Worm (Caenorhabditis elegans) whole organism, L1 larva: ENCODE measurements around the gene his-35.

Experiments used
- C16A3.4 ChIP-seq: fragments of 150-350 bp; optimal IDR thresholded peaks from 2 replicates; lab custom pipeline; 2014; ENCODE audit warnings: missing biosample characterization, missing genetic modification characterization
- Y116A8C.19 ChIP-seq: sonication (generic microtip); optimal IDR thresholded peaks from 2 replicates; lab custom pipeline; 2016; ENCODE audit warnings: missing compliant biosample characterization, missing genetic modification characterization, borderline replicate concordance
- aha-1 ChIP-seq: fragments of 150-350 bp; optimal IDR thresholded peaks from 2 replicates; lab custom pipeline; 2014; ENCODE audit warnings: missing biosample characterization, missing genetic modification characterization
- alr-1 ChIP-seq: fragments of 200-800 bp; sonication (Bioruptor generic); optimal IDR thresholded peaks from 2 replicates; lab custom pipeline; 2018; ENCODE audit warnings: borderline replicate concordance, mild to moderate bottlenecking, missing genetic modification characterization, missing compliant biosample characterization
- aly-2 ChIP-seq: fragments of 150-350 bp; optimal IDR thresholded peaks from 2 replicates; lab custom pipeline; 2014; ENCODE audit warnings: missing biosample characterization, missing genetic modification characterization
- blmp-1 ChIP-seq: fragments of 150-350 bp; optimal IDR thresholded peaks from 2 replicates; lab custom pipeline; 2014; ENCODE audit warnings: missing biosample characterization, missing genetic modification characterization
- dpl-1 ChIP-seq, 3 experiments: fragments of 150-350 bp in 2 of 3; sonication (generic microtip) in 1 of 3; optimal IDR thresholded peaks; 2 replicates each; lab custom pipeline; 2014 to 2017; ENCODE audit warnings: missing biosample characterization in 3 of 3, missing genetic modification characterization in 3 of 3, missing genetic modification reagents in 3 of 3
- dsc-1 ChIP-seq: sonication (generic microtip); optimal IDR thresholded peaks from 2 replicates; lab custom pipeline; 2016; ENCODE audit warnings: mild to moderate bottlenecking, missing genetic modification characterization, missing compliant biosample characterization
- efl-1 ChIP-seq, 4 experiments: fragments of 150-350 bp; optimal IDR thresholded peaks in 3 of 4; peaks in 1 of 4; 1 replicate in 1 of 4; 2 replicates in 3 of 4; lab custom pipeline; 2014; ENCODE audit warnings: missing biosample characterization in 2 of 4, missing genetic modification characterization in 2 of 4, missing genetic modification reagents in 2 of 4
- efl-3 ChIP-seq: fragments of 200-800 bp; sonication (Bioruptor generic); optimal IDR thresholded peaks from 2 replicates; lab custom pipeline; 2018; ENCODE audit warnings: mild to moderate bottlenecking, missing genetic modification characterization, missing compliant biosample characterization
- egl-13 ChIP-seq: sonication (generic microtip); optimal IDR thresholded peaks from 2 replicates; lab custom pipeline; 2016; ENCODE audit warnings: missing genotype, missing genetic modification reagents, missing genetic modification characterization, missing compliant biosample characterization
- elt-2 ChIP-seq: sonication (generic microtip); optimal IDR thresholded peaks from 2 replicates; lab custom pipeline; 2016; ENCODE audit warnings: missing genetic modification characterization, mild to moderate bottlenecking, inconsistent platforms, missing compliant biosample characterization, missing genetic modification reagents
- elt-3 ChIP-seq, 6 experiments: fragments of 150-350 bp in 1 of 6; sonication (generic microtip); optimal IDR thresholded peaks; 2 replicates each; lab custom pipeline; 2017 to 2018; ENCODE audit warnings: missing biosample characterization in 6 of 6, missing genetic modification characterization in 6 of 6, inconsistent platforms in 1 of 6
- fkh-10 ChIP-seq: sonication (generic microtip); optimal IDR thresholded peaks from 2 replicates; lab custom pipeline; 2017; ENCODE audit warnings: missing biosample characterization, missing genetic modification reagents, missing genetic modification characterization
- hlh-17 ChIP-seq: fragments of 200-800 bp; sonication (Bioruptor generic); optimal IDR thresholded peaks from 2 replicates; lab custom pipeline; 2018; ENCODE audit warnings: missing genetic modification characterization, mild to moderate bottlenecking, missing compliant biosample characterization, moderate library complexity, borderline replicate concordance
- hlh-4 ChIP-seq: sonication (generic microtip); optimal IDR thresholded peaks from 2 replicates; lab custom pipeline; 2016; ENCODE audit warnings: mild to moderate bottlenecking, missing genetic modification characterization, missing compliant biosample characterization
- irx-1 ChIP-seq: sonication (generic microtip); optimal IDR thresholded peaks from 2 replicates; lab custom pipeline; 2016; ENCODE audit warnings: missing genetic modification characterization, missing compliant biosample characterization
- isw-1 ChIP-seq: fragments of 200-800 bp; sonication (Bioruptor generic); IDR thresholded peaks from 2 replicates; pipeline ENCODE4 v1.3.6; 2022; ENCODE audit warnings: missing genetic modification characterization, missing compliant biosample characterization
- lin-14 ChIP-seq: fragments of 200-800 bp; sonication (Bioruptor generic); optimal IDR thresholded peaks from 2 replicates; lab custom pipeline; 2018; ENCODE audit warnings: mild to moderate bottlenecking, missing genetic modification characterization, moderate library complexity, missing compliant biosample characterization
- lin-15B ChIP-seq: fragments of 150-350 bp; sonication (generic microtip); optimal IDR thresholded peaks from 3 replicates; lab custom pipeline; 2014; ENCODE audit warnings: missing biosample characterization, missing genetic modification characterization
- lin-35 ChIP-seq, 2 experiments: fragments of 150-350 bp; optimal IDR thresholded peaks; 2 replicates each; lab custom pipeline; 2014; ENCODE audit warnings: missing biosample characterization in 2 of 2, missing genetic modification characterization in 2 of 2, missing genetic modification reagents in 2 of 2
- lin-39 ChIP-seq: fragments of 150-350 bp; optimal IDR thresholded peaks from 2 replicates; lab custom pipeline; 2014; ENCODE audit warnings: missing biosample characterization, missing genetic modification reagents, missing genetic modification characterization
- lir-3 ChIP-seq: sonication (generic microtip); optimal IDR thresholded peaks from 2 replicates; lab custom pipeline; 2016; ENCODE audit warnings: mild to moderate bottlenecking, missing genetic modification characterization, moderate library complexity, missing compliant biosample characterization; ENCODE audit not compliant: poor library complexity
- lsy-2 ChIP-seq, 2 experiments: fragments of 150-350 bp; optimal IDR thresholded peaks; 2 replicates each; lab custom pipeline; 2014; ENCODE audit warnings: missing biosample characterization in 2 of 2, missing genetic modification characterization in 2 of 2
- mab-9 ChIP-seq: fragments of 200-800 bp; sonication (Bioruptor generic); IDR thresholded peaks from 2 replicates; pipeline ENCODE4 v1.3.6; 2022; ENCODE audit warnings: missing genetic modification reagents, missing genetic modification characterization, missing compliant biosample characterization
- mef-2 ChIP-seq: fragments of 150-350 bp; optimal IDR thresholded peaks from 2 replicates; lab custom pipeline; 2014; ENCODE audit warnings: missing biosample characterization, missing genetic modification characterization
- nhr-11 ChIP-seq: fragments of 150-350 bp; optimal IDR thresholded peaks from 2 replicates; lab custom pipeline; 2014; ENCODE audit warnings: missing biosample characterization, missing genetic modification characterization
- nhr-12 ChIP-seq: sonication (generic microtip); optimal IDR thresholded peaks from 2 replicates; lab custom pipeline; 2017; ENCODE audit warnings: missing biosample characterization, missing genetic modification characterization
- nhr-19 ChIP-seq: fragments of 200-800 bp; sonication (Bioruptor generic); conservative IDR thresholded peaks from 2 replicates; pipeline ENCODE4 v1.3.6; 2022; ENCODE audit warnings: missing genetic modification characterization, missing compliant biosample characterization
- nhr-20 ChIP-seq: sonication (generic microtip); optimal IDR thresholded peaks from 2 replicates; lab custom pipeline; 2016; ENCODE audit warnings: mild to moderate bottlenecking, missing genetic modification characterization, missing compliant biosample characterization
- nhr-237 ChIP-seq: fragments of 150-350 bp; optimal IDR thresholded peaks from 2 replicates; lab custom pipeline; 2014; ENCODE audit warnings: missing biosample characterization, missing genetic modification characterization
- nhr-28 ChIP-seq: fragments of 150-350 bp; optimal IDR thresholded peaks from 2 replicates; lab custom pipeline; 2014; ENCODE audit warnings: missing biosample characterization, missing genetic modification characterization
- nhr-47 ChIP-seq: sonication (generic microtip); optimal IDR thresholded peaks from 2 replicates; lab custom pipeline; 2016; ENCODE audit warnings: mild to moderate bottlenecking, missing genetic modification characterization, moderate library complexity, missing compliant biosample characterization
- nhr-84 ChIP-seq: sonication (generic microtip); optimal IDR thresholded peaks from 2 replicates; lab custom pipeline; 2017; ENCODE audit warnings: missing biosample characterization, missing genetic modification characterization
- nhr-85 ChIP-seq: sonication (generic microtip); peaks from one replicate; lab custom pipeline; 2016; ENCODE audit warnings: missing genetic modification characterization, inconsistent platforms, missing compliant biosample characterization
- skn-1 ChIP-seq: fragments of 150-350 bp; optimal IDR thresholded peaks from 2 replicates; lab custom pipeline; 2014; ENCODE audit warnings: missing biosample characterization, missing genetic modification characterization
- snu-23 ChIP-seq: sonication (generic microtip); optimal IDR thresholded peaks from 2 replicates; lab custom pipeline; 2016; ENCODE audit warnings: missing genetic modification characterization, missing compliant biosample characterization
- sox-4 ChIP-seq: sonication (generic microtip); optimal IDR thresholded peaks from 2 replicates; lab custom pipeline; 2016; ENCODE audit warnings: missing genetic modification characterization, missing compliant biosample characterization
- sup-37 ChIP-seq: fragments of 200-800 bp; sonication (Bioruptor generic); optimal IDR thresholded peaks from 2 replicates; lab custom pipeline; 2018; ENCODE audit warnings: mild to moderate bottlenecking, missing genetic modification characterization, missing compliant biosample characterization
- swsn-7 ChIP-seq: sonication (generic microtip); optimal IDR thresholded peaks from 2 replicates; lab custom pipeline; 2016; ENCODE audit warnings: missing genetic modification characterization, missing compliant biosample characterization
- tlp-1 ChIP-seq: fragments of 150-350 bp; optimal IDR thresholded peaks from 2 replicates; lab custom pipeline; 2014; ENCODE audit warnings: missing biosample characterization, missing genetic modification characterization
- unc-86 ChIP-seq: sonication (generic microtip); optimal IDR thresholded peaks from 2 replicates; lab custom pipeline; 2016; ENCODE audit warnings: missing genetic modification characterization, missing compliant biosample characterization
- unc-98 ChIP-seq: fragments of 200-800 bp; sonication (Bioruptor generic); IDR thresholded peaks from 2 replicates; pipeline ENCODE4 v1.3.6; 2022; ENCODE audit warnings: missing genetic modification characterization, missing compliant biosample characterization
- vab-15 ChIP-seq: sonication (generic microtip); optimal IDR thresholded peaks from 2 replicates; lab custom pipeline; 2017; ENCODE audit warnings: missing genotype, mild to moderate bottlenecking, missing genetic modification characterization, missing compliant biosample characterization
- xbp-1 ChIP-seq: sonication (generic microtip); optimal IDR thresholded peaks from 2 replicates; lab custom pipeline; 2016; ENCODE audit warnings: missing genetic modification characterization, missing compliant biosample characterization
- ztf-11 ChIP-seq, 2 experiments: sonication (generic microtip); optimal IDR thresholded peaks; 2 replicates each; lab custom pipeline; 2016 to 2017; ENCODE audit warnings: missing genetic modification characterization in 2 of 2, missing biosample characterization in 1 of 2, missing compliant biosample characterization in 1 of 2

The his-35 gene

ce11 chrV:9513590-9513989 lies 31.5 kb downstream of the his-35 start, which contains the start of gene eif-2Bdelta (continued):
- TF ChIP-seq dpl-1 (GFP tag; optimal IDR thresholded peaks at IDR 0.05; lab: Kevin White, UChicago) (peak; percentile 57 to 76 (median 71)), nhr-84 (tag; lab: Kevin White, UChicago) (no peak), nhr-19 (peak; percentile 67), lsy-2 (tag; optimal IDR thresholded peaks at IDR 0.05; lab: Kevin White, UChicago) (peak; percentile 71 to 84), elt-3 (tag; optimal IDR thresholded peaks at IDR 0.05; lab: Kevin White, UChicago) (peak in 1 of 6 experiments; percentile 2), unc-86 (tag; lab: Kevin White, UChicago) (peak; percentile 59), lin-39 (tag; lab: Kevin White, UChicago) (peak; percentile 67), nhr-11 (tag; lab: Kevin White, UChicago) (no peak), elt-2 (peak; percentile 55), isw-1 (peak; percentile 59), nhr-47 (tag; lab: Kevin White, UChicago) (peak; percentile 79), nhr-237 (tag; lab: Kevin White, UChicago) (no peak), hlh-4 (tag; lab: Kevin White, UChicago) (no peak), efl-1 (optimal IDR thresholded peaks at IDR 0.05; lab: Kevin White, UChicago) (peak; percentile 51 to 73), efl-1 (GFP tag; optimal IDR thresholded peaks at IDR 0.05 in 1 of 2; lab: Kevin White, UChicago) (peak; percentile 68 to 96), fkh-10 (GFP tag; lab: Kevin White, UChicago) (no peak)

DNA sequence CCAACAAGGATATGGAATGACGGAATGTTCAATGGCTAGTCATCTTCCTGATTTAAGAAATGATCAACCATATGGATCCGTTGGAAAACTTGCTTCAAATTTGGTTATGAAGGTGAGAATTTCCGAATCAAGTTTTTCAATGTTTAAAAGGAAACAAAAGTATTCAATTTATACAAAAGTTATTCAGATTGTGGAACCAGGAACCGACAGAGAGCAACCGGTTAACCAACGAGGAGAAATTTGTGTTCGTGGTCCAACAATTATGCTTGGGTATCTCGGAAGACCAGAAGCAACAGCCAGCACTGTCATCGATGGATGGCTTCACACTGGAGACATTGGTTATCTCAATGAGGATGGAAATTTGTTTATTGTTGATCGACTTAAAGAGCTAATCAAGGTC lies 35.5 kb downstream of the his-35 start:
- TF ChIP-seq C16A3.4 (tag; lab: Kevin White, UChicago) (no peak), nhr-85 (tag; lab: Kevin White, UChicago) (no peak), dsc-1 (no peak), nhr-84 (tag; lab: Kevin White, UChicago) (no peak), sup-37 (GFP tag; lab: Kevin White, UChicago) (no peak), unc-98 (no peak), efl-3 (GFP tag; lab: Kevin White, UChicago) (no peak), lin-15B (tag; lab: Kevin White, UChicago) (no peak), blmp-1 (no peak), nhr-12 (tag; lab: Kevin White, UChicago) (no peak), egl-13 (tag; lab: Kevin White, UChicago) (no peak), aha-1 (tag; lab: Kevin White, UChicago) (no peak), Y116A8C.19 (tag; lab: Kevin White, UChicago) (no peak), mab-9 (GFP tag; lab: Robert Waterston, UW) (no peak), nhr-28 (tag; lab: Kevin White, UChicago) (no peak), swsn-7 (tag; lab: Kevin White, UChicago) (no peak), lir-3 (tag; lab: Kevin White, UChicago) (no peak), sox-4 (no peak)

DNA sequence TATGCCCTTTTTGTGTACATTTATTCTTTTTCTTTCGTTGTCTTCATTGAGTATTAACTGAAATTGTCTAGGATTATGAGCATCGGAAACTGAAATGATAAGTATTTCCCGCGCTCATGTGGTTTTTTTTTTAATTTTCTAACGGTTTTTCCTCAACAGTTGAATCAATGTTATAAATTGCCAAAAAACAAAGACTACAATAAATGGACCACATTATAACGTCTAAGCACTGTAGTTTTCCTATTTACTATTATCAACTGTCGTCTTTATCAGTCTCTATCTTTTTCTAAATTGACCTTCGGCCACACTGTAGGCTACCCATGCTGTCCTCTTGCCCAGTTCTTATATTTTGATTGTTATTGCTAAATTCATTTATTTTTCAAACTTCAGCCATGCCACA lies 37.3 kb downstream of the his-35 start, which contains the start of gene acs-14:
Gene acs-14 (plus strand): TSS at position 391 of the 400 bp plus-strand sequence.
- no peak for TF ChIP-seq snu-23
- peak in 1 of 2 experiments; percentile 12 for TF ChIP-seq lin-35 (GFP tag; optimal IDR thresholded peaks at IDR 0.05; lab: Kevin White, UChicago)
- TF ChIP-seq swsn-7 (tag; lab: Kevin White, UChicago) = no peak
- TF ChIP-seq alr-1 (tag; lab: Kevin White, UChicago) = no peak
- no peak for TF ChIP-seq mef-2
- no peak for TF ChIP-seq irx-1 (tag; lab: Kevin White, UChicago)
- no peak for TF ChIP-seq aha-1 (tag; lab: Kevin White, UChicago)
- TF ChIP-seq nhr-20 (tag; lab: Kevin White, UChicago) = peak; percentile 13
- TF ChIP-seq lin-14 = no peak
- no peak for TF ChIP-seq efl-1 (optimal IDR thresholded peaks at IDR 0.05; lab: Kevin White, UChicago)
- TF ChIP-seq efl-1 (GFP tag; optimal IDR thresholded peaks at IDR 0.05 in 1 of 2; lab: Kevin White, UChicago) = peak in 1 of 2 experiments; percentile 51
- no peak for TF ChIP-seq tlp-1 (tag; lab: Kevin White, UChicago)
- TF ChIP-seq ztf-11 (tag; optimal IDR thresholded peaks at IDR 0.05; lab: Kevin White, UChicago) = no peak
- TF ChIP-seq hlh-17 (GFP tag; lab: Kevin White, UChicago) = no peak
- no peak for TF ChIP-seq aly-2 (tag; lab: Kevin White, UChicago)
- no peak for TF ChIP-seq xbp-1
- no peak for TF ChIP-seq Y116A8C.19 (tag; lab: Kevin White, UChicago)
- TF ChIP-seq skn-1 (tag; lab: Kevin White, UChicago) = no peak
- no peak for TF ChIP-seq vab-15 (tag; lab: Kevin White, UChicago)
- TF ChIP-seq elt-3 (tag; optimal IDR thresholded peaks at IDR 0.05; lab: Kevin White, UChicago) = peak in 1 of 6 experiments; percentile 4
- no peak for TF ChIP-seq unc-98
- TF ChIP-seq elt-2 = peak; percentile 12
